ENCODE assay signal across 3 fruit fly cellular contexts in the genomic region with DNA sequence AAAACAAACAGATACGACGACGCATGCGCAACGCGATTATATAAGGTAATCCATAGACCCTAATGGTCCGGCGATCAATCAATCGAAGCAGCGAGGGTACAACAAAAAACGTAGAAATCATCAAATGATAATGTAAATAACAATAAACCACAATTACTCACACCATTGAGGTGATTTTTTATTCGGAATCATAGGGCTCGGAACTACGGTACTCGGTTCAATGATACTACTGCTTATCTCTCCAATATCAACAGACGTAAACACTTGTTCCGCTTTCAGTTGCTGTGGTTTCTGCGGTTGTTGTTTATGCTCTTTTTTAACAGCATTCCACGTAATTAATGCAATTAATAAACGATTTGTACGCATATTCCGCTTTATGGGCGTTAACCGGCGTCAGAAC.
TF ChIP-seq lines count a peak whose summit lies in the region.

No protein-coding gene starts in this region.

- TF ChIP-seq CTCF in whole organism, embryonic (GFP tag; optimal IDR thresholded peaks at IDR 0.05; lab: Kevin White, UChicago): no peak

TF ChIP-seq in whole organism, embryonic, 481 proteins besides CTCF, POLR2A, EP300 and RAD21 (continues in another document):
- peak; percentile 39 for TF ChIP-seq CG18599 (GFP tag; optimal IDR thresholded peaks at IDR 0.05; lab: Kevin White, UChicago)
- peak; percentile 23 for TF ChIP-seq CG13296 (GFP tag; optimal IDR thresholded peaks at IDR 0.05; lab: Kevin White, UChicago)
- peak; percentile 25 for TF ChIP-seq Med (GFP tag; lab: Kevin White, UChicago)
- TF ChIP-seq bab2 (GFP tag; optimal IDR thresholded peaks at IDR 0.05; lab: Kevin White, UChicago): no peak
- 0 out of 2 replicates have a peak, but pooled peaks have one; percentile 20 for TF ChIP-seq Awh (GFP tag; IDR thresholded peaks at IDR 0.05; lab: Robert Waterston, UW)
- no peak for TF ChIP-seq Dip2 (GFP tag; IDR thresholded peaks at IDR 0.05; lab: Robert Waterston, UW)
- TF ChIP-seq CG18011 (GFP tag; optimal IDR thresholded peaks at IDR 0.05; lab: Kevin White, UChicago): no peak
- TF ChIP-seq nmo (GFP tag; optimal IDR thresholded peaks at IDR 0.05; lab: Kevin White, UChicago): no peak
- TF ChIP-seq Deaf1 (tag; optimal IDR thresholded peaks at IDR 0.05; lab: Kevin White, UChicago): peak; percentile 1
- TF ChIP-seq maf-S (GFP tag; optimal IDR thresholded peaks at IDR 0.05; lab: Kevin White, UChicago): no peak
- TF ChIP-seq gcm (GFP tag; optimal IDR thresholded peaks at IDR 0.05; lab: Kevin White, UChicago): no peak
- no peak for TF ChIP-seq CG6689 (GFP tag; IDR thresholded peaks at IDR 0.05; lab: Robert Waterston, UW)
- TF ChIP-seq mirr (GFP tag; optimal IDR thresholded peaks at IDR 0.05; lab: Kevin White, UChicago): peak; percentile 74
- TF ChIP-seq sd (tag; optimal IDR thresholded peaks at IDR 0.05; lab: Kevin White, UChicago): peak; percentile 42
- no peak for TF ChIP-seq CG17829 (tag; optimal IDR thresholded peaks at IDR 0.05; lab: Kevin White, UChicago)
- peak; percentile 57 for TF ChIP-seq grn (GFP tag; optimal IDR thresholded peaks at IDR 0.05; lab: Kevin White, UChicago)
- TF ChIP-seq Fer1 (GFP tag; optimal IDR thresholded peaks at IDR 0.05; lab: Kevin White, UChicago): peak; percentile 12
- no peak for TF ChIP-seq CG3065 (GFP tag; optimal IDR thresholded peaks at IDR 0.05; lab: Kevin White, UChicago)
- TF ChIP-seq CG13894 (tag; optimal IDR thresholded peaks at IDR 0.05; lab: Kevin White, UChicago): peak; percentile 55
- peak; percentile 19 for TF ChIP-seq CG10543 (GFP tag; optimal IDR thresholded peaks at IDR 0.05; lab: Kevin White, UChicago)
- TF ChIP-seq CG31365 (tag; optimal IDR thresholded peaks at IDR 0.05; lab: Kevin White, UChicago): no peak
- TF ChIP-seq sug (tag; optimal IDR thresholded peaks at IDR 0.05; lab: Kevin White, UChicago): peak; percentile 79
- TF ChIP-seq exex (tag; optimal IDR thresholded peaks at IDR 0.05; lab: Kevin White, UChicago): peak; percentile 99
- TF ChIP-seq lab (GFP tag; optimal IDR thresholded peaks at IDR 0.05; lab: Kevin White, UChicago): peak; percentile 78
- TF ChIP-seq CG10147 (GFP tag; optimal IDR thresholded peaks at IDR 0.05; lab: Kevin White, UChicago): peak; percentile 6
- no peak for TF ChIP-seq Ets97D (GFP tag; optimal IDR thresholded peaks at IDR 0.05; lab: Kevin White, UChicago)
- peak; percentile 39 for TF ChIP-seq oc (tag; optimal IDR thresholded peaks at IDR 0.05; lab: Kevin White, UChicago)
- peak; percentile 19 for TF ChIP-seq CG15269 (tag; optimal IDR thresholded peaks at IDR 0.05; lab: Kevin White, UChicago)
- TF ChIP-seq Asciz (GFP tag; optimal IDR thresholded peaks at IDR 0.05; lab: Kevin White, UChicago): peak; percentile 20

TF ChIP-seq in whole organism, prepupa, 60 proteins besides CTCF, POLR2A, EP300 and RAD21:
- TF ChIP-seq CG9139 (GFP tag; optimal IDR thresholded peaks at IDR 0.05; lab: Kevin White, UChicago) (no peak), fkh (GFP tag; optimal IDR thresholded peaks at IDR 0.05; lab: Kevin White, UChicago) (peak; percentile 69)

TF ChIP-seq in whole organism, pupa, 21 proteins besides CTCF, POLR2A, EP300 and RAD21:
- TF ChIP-seq CG4496 (GFP tag; IDR thresholded peaks at IDR 0.05; lab: Robert Waterston, UW) (no peak), EcR (GFP tag; optimal IDR thresholded peaks at IDR 0.05; lab: Kevin White, UChicago) (peak; percentile 7)
